Worm (Caenorhabditis elegans) whole organism, L2 larva: ENCODE measurements around the gene Y17G9B.5.

Experiments used
- ama-1 ChIP-seq: fragments of 150-350 bp; optimal IDR thresholded peaks from 2 replicates; lab custom pipeline; 2018; ENCODE audit warnings: inconsistent platforms
- ceh-82 ChIP-seq: fragments of 150-350 bp; optimal IDR thresholded peaks from 2 replicates; lab custom pipeline; 2014; ENCODE audit warnings: missing biosample characterization, missing genetic modification characterization
- lin-39 ChIP-seq: fragments of 150-350 bp; optimal IDR thresholded peaks from 2 replicates; lab custom pipeline; 2014; ENCODE audit warnings: missing biosample characterization, missing genetic modification reagents, missing genetic modification characterization
- lsy-2 ChIP-seq, 2 experiments: fragments of 150-350 bp in 1 of 2; sonication (generic microtip) in 1 of 2; optimal IDR thresholded peaks; 2 replicates each; lab custom pipeline; 2014 to 2017; ENCODE audit warnings: missing biosample characterization in 2 of 2, missing genetic modification characterization in 2 of 2
- nhr-10 ChIP-seq: sonication (generic microtip); optimal IDR thresholded peaks from 2 replicates; lab custom pipeline; 2017; ENCODE audit warnings: missing biosample characterization, missing genetic modification characterization
- nhr-11 ChIP-seq: fragments of 150-350 bp; optimal IDR thresholded peaks from 2 replicates; lab custom pipeline; 2014; ENCODE audit warnings: missing biosample characterization, missing genetic modification characterization
- skn-1 ChIP-seq: sonication (generic microtip); optimal IDR thresholded peaks from 2 replicates; lab custom pipeline; 2017; ENCODE audit warnings: missing biosample characterization, missing genetic modification characterization
- unc-39 ChIP-seq: fragments of 150-350 bp; optimal IDR thresholded peaks from 2 replicates; lab custom pipeline; 2014; ENCODE audit warnings: missing biosample characterization, missing genetic modification characterization
- unc-62 ChIP-seq: fragments of 150-350 bp; optimal IDR thresholded peaks from 2 replicates; lab custom pipeline; 2014; ENCODE audit warnings: missing biosample characterization, missing genetic modification reagents, missing genetic modification characterization
- ztf-11 ChIP-seq: sonication (generic microtip); optimal IDR thresholded peaks from 2 replicates; lab custom pipeline; 2017; ENCODE audit warnings: missing biosample characterization, missing genetic modification characterization
- ztf-4 ChIP-seq: fragments of 150-350 bp; optimal IDR thresholded peaks from 2 replicates; lab custom pipeline; 2014; ENCODE audit warnings: missing biosample characterization, missing genetic modification characterization

DNA sequence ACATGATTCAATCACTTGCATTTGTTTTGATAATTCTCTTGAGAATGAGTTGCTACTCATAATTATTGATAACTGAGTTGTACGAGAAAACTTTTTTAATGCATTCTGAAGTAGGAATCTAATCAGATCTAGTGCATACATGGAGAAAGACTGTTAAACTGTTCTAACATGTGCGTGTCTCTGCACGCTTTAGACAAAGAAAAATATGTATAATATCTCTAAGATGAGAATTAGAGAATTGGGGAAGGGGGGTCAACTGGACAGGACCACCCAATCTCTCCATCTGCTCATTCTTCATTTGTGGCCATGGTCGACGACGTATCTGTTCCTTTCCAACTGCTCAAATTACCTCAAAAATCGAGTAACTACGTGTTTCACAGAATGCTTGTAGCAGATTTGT, 12.8 kb upstream of the Y17G9B.5 start, which contains the start of gene fbxb-78:
- TF ChIP-seq nhr-10 (tag; lab: Kevin White, UChicago) (no peak), lsy-2 (tag; optimal IDR thresholded peaks at IDR 0.05; lab: Kevin White, UChicago) (no peak), nhr-11 (tag; lab: Kevin White, UChicago) (no peak), ama-1 (no peak), unc-39 (tag; lab: Kevin White, UChicago) (no peak), lin-39 (tag; lab: Kevin White, UChicago) (no peak), ztf-11 (tag; lab: Kevin White, UChicago) (no peak), ztf-4 (no peak), ceh-82 (tag; lab: Kevin White, UChicago) (no peak), unc-62 (GFP tag; lab: Kevin White, UChicago) (no peak), skn-1 (no peak)
